Worm (Caenorhabditis elegans) whole organism, midembryonic: ENCODE data around the gene pdtf-1.

Experiments used
- T22C8.4 ChIP-seq: fragments of 200-800 bp; sonication (Bioruptor generic); IDR thresholded peaks from 2 replicates; pipeline ENCODE4 v1.3.6; 2022; ENCODE audit warnings: missing genetic modification characterization, missing compliant biosample characterization
- cog-1 ChIP-seq: sonication (generic microtip); optimal IDR thresholded peaks from 2 replicates; lab custom pipeline; 2016; ENCODE audit warnings: missing genetic modification characterization, missing compliant biosample characterization
- flt-1 ChIP-seq: fragments of 200-800 bp; sonication (Bioruptor generic); IDR thresholded peaks from 2 replicates; pipeline ENCODE4 v1.3.6; 2022; ENCODE audit warnings: missing genetic modification characterization, missing compliant biosample characterization
- ref-1 ChIP-seq: fragments of 200-800 bp; sonication (Bioruptor generic); conservative IDR thresholded peaks from 2 replicates; pipeline ENCODE4 v1.3.6; 2022; ENCODE audit warnings: missing genetic modification reagents, missing genetic modification characterization, missing compliant biosample characterization
- tab-1 ChIP-seq: fragments of 200-800 bp; sonication (Bioruptor generic); IDR thresholded peaks from 2 replicates; pipeline ENCODE4 v1.3.6; 2022; ENCODE audit warnings: missing genetic modification characterization, missing compliant biosample characterization
- ztf-23 ChIP-seq: fragments of 200-800 bp; sonication (Bioruptor generic); IDR thresholded peaks from 2 replicates; pipeline ENCODE4 v1.3.6; 2022; ENCODE audit warnings: missing genetic modification reagents, missing genetic modification characterization, missing compliant biosample characterization

DNA sequence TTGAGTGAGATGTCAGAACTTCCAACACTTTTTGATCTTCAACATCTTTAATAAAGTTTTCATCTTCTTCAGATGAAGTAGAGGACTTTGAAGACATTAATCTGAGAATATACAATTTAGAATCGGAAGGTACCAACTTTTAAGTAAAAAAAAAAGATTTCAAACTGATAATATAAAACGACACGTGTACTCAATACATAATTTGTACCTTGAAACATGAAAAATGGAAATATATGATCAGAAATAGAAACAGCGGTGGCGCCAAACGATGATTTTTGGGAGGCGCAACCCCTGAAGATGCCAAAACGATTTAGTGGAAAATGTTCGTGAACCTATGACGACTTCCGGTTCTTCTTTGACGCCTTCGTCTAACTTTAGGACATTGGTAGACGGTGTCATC lies 39.7 kb downstream of the pdtf-1 start, which contains the start of gene oat-1:
- TF ChIP-seq tab-1 (GFP tag; lab: Robert Waterston, UW) (no peak), cog-1 (tag; lab: Kevin White, UChicago) (no peak), flt-1 (no peak), T22C8.4 (GFP tag; lab: Robert Waterston, UW) (no peak), ztf-23 (GFP tag; lab: Robert Waterston, UW) (no peak), ref-1 (GFP tag; lab: Robert Waterston, UW) (no peak)
